Worm (Caenorhabditis elegans) whole organism, L4 larva: ENCODE measurements around the gene Y116A8C.44.
"Not testable (repeated sequence)": the region's sequence is repeated elsewhere in the genome, so short reads cannot be mapped to it uniquely, and the experiment has no call there.

Experiments
- D1046.2 ChIP-seq: fragments of 200-800 bp; sonication (Bioruptor generic); IDR thresholded peaks from 2 replicates; pipeline ENCODE4 v1.3.6; 2022; ENCODE audit warnings: missing genetic modification characterization, missing compliant biosample characterization
- F26F4.8 ChIP-seq: fragments of 200-800 bp; sonication (Bioruptor generic); conservative IDR thresholded peaks from 2 replicates; pipeline ENCODE4 v1.3.6; 2022; ENCODE audit warnings: missing genetic modification characterization, missing compliant biosample characterization
- F44E2.7 ChIP-seq: fragments of 200-800 bp; sonication (Bioruptor generic); IDR thresholded peaks from 2 replicates; pipeline ENCODE4 v2.1.2; 2022; ENCODE audit warnings: missing genetic modification characterization, missing compliant biosample characterization
- F49E8.2 ChIP-seq: sonication (generic microtip); optimal IDR thresholded peaks from 2 replicates; lab custom pipeline; 2016; ENCODE audit warnings: missing compliant biosample characterization, mild to moderate bottlenecking, missing genetic modification characterization, borderline replicate concordance
- T26A8.4 ChIP-seq: fragments of 200-800 bp; sonication (Bioruptor generic); IDR thresholded peaks from 2 replicates; pipeline ENCODE4 v1.3.6; 2022; ENCODE audit warnings: missing genetic modification characterization, missing compliant biosample characterization
- Y105C5A.15 ChIP-seq: fragments of 200-800 bp; sonication (Bioruptor generic); IDR thresholded peaks from 2 replicates; pipeline ENCODE4 v1.3.6; 2022; ENCODE audit warnings: missing genetic modification characterization, missing compliant biosample characterization
- Y48G9A.11 ChIP-seq: fragments of 200-800 bp; sonication (Bioruptor generic); IDR thresholded peaks from 2 replicates; pipeline ENCODE4 v1.3.6; 2022; ENCODE audit warnings: missing genetic modification reagents, missing genetic modification characterization, missing compliant biosample characterization
- ZK546.5 ChIP-seq, 2 experiments: sonication (generic microtip); optimal IDR thresholded peaks; 2 replicates each; lab custom pipeline; 2017; ENCODE audit warnings: missing biosample characterization in 2 of 2, missing genetic modification characterization in 2 of 2
- aha-1 ChIP-seq: fragments of 150-350 bp; peaks from one replicate; lab custom pipeline; 2014; ENCODE audit warnings: missing biosample characterization, missing genetic modification characterization
- ceh-32 ChIP-seq: sonication (generic microtip); optimal IDR thresholded peaks from 2 replicates; lab custom pipeline; 2016; ENCODE audit warnings: mild to moderate bottlenecking, missing genetic modification characterization, missing compliant biosample characterization; ENCODE audit not compliant: poor library complexity
- ceh-82 ChIP-seq: sonication (generic microtip); optimal IDR thresholded peaks from 2 replicates; lab custom pipeline; 2017; ENCODE audit warnings: missing biosample characterization, missing genetic modification characterization
- cey-2 ChIP-seq: sonication (generic microtip); optimal IDR thresholded peaks from 3 replicates; lab custom pipeline; 2017; ENCODE audit warnings: missing genetic modification characterization, mild to moderate bottlenecking, missing compliant biosample characterization, antibody characterized with exemption, borderline replicate concordance; ENCODE audit not compliant: insufficient read depth
- daf-19 ChIP-seq: fragments of 200-800 bp; sonication (Bioruptor generic); conservative IDR thresholded peaks from 2 replicates; pipeline ENCODE4 v1.3.6; 2022; ENCODE audit warnings: missing genetic modification characterization, missing compliant biosample characterization
- dmd-6 ChIP-seq: fragments of 200-800 bp; sonication (Bioruptor generic); IDR thresholded peaks from 2 replicates; pipeline ENCODE4 v1.3.6; 2022; ENCODE audit warnings: missing genetic modification reagents, missing genetic modification characterization, missing compliant biosample characterization
- hlh-30 ChIP-seq: sonication (generic microtip); optimal IDR thresholded peaks from 2 replicates; lab custom pipeline; 2017; ENCODE audit warnings: antibody characterized with exemption, mild to moderate bottlenecking, missing genetic modification characterization, missing compliant biosample characterization; ENCODE audit not compliant: insufficient read depth
- hmg-1.1 ChIP-seq: fragments of 200-800 bp; sonication (Bioruptor generic); IDR thresholded peaks from 2 replicates; pipeline ENCODE4 v1.3.6; 2022; ENCODE audit warnings: missing genetic modification reagents, missing genetic modification characterization, missing compliant biosample characterization
- lin-13 ChIP-seq: fragments of 150-350 bp; optimal IDR thresholded peaks from 2 replicates; lab custom pipeline; 2014; ENCODE audit warnings: missing biosample characterization, missing genetic modification reagents, missing genetic modification characterization
- lin-15B ChIP-seq: fragments of 150-350 bp; sonication (generic microtip); optimal IDR thresholded peaks from 3 replicates; lab custom pipeline; 2014; ENCODE audit warnings: missing biosample characterization, missing genetic modification characterization
- lin-29 ChIP-seq: fragments of 200-800 bp; sonication (Bioruptor generic); IDR thresholded peaks from 2 replicates; pipeline ENCODE4 v1.3.6; 2022; ENCODE audit warnings: missing genetic modification reagents, missing genetic modification characterization, missing compliant biosample characterization
- lin-38 ChIP-seq: fragments of 200-800 bp; sonication (Bioruptor generic); IDR thresholded peaks from 2 replicates; pipeline ENCODE4 v1.3.6; 2022; ENCODE audit warnings: missing genetic modification reagents, missing genetic modification characterization, missing compliant biosample characterization
- lin-39 ChIP-seq: fragments of 150-350 bp; optimal IDR thresholded peaks from 2 replicates; lab custom pipeline; 2014; ENCODE audit warnings: missing biosample characterization, missing genetic modification reagents, missing genetic modification characterization
- mdt-29 ChIP-seq: fragments of 200-800 bp; sonication (Bioruptor generic); IDR thresholded peaks from 2 replicates; pipeline ENCODE4 v1.3.6; 2022; ENCODE audit warnings: missing genetic modification reagents, missing genetic modification characterization, missing compliant biosample characterization
- mes-2 ChIP-seq: sonication (generic microtip); optimal IDR thresholded peaks from 2 replicates; lab custom pipeline; 2016; ENCODE audit warnings: missing genotype, mild to moderate bottlenecking, missing genetic modification characterization, missing compliant biosample characterization; ENCODE audit not compliant: poor library complexity, severe bottlenecking
- mxl-2 ChIP-seq: fragments of 200-800 bp; sonication (Bioruptor generic); conservative IDR thresholded peaks from 2 replicates; pipeline ENCODE4 v1.3.6; 2022; ENCODE audit warnings: missing genetic modification reagents, missing genetic modification characterization, missing compliant biosample characterization
- nhr-237 ChIP-seq: sonication (generic microtip); optimal IDR thresholded peaks from 2 replicates; lab custom pipeline; 2017; ENCODE audit warnings: missing biosample characterization, missing genetic modification characterization
- nhr-42 ChIP-seq: fragments of 200-800 bp; sonication (Bioruptor generic); IDR thresholded peaks from 2 replicates; pipeline ENCODE4 v1.3.6; 2022; ENCODE audit warnings: missing genetic modification characterization, missing compliant biosample characterization
- pha-4 ChIP-seq, 2 experiments: fragments of 150-350 bp in 1 of 2; fragments of 200-800 bp in 1 of 2; sonication (Bioruptor generic) in 1 of 2; IDR thresholded peaks in 1 of 2; optimal IDR thresholded peaks in 1 of 2; 2 replicates each; pipeline versions ENCODE4 v1.3.6 to Lab custom; 2014 to 2022; ENCODE audit warnings: missing genetic modification characterization in 2 of 2, missing genetic modification reagents in 2 of 2, missing biosample characterization in 1 of 2, missing compliant biosample characterization in 1 of 2
- snpc-4 ChIP-seq: fragments of 150-350 bp; optimal IDR thresholded peaks from 2 replicates; lab custom pipeline; 2014; ENCODE audit warnings: missing biosample characterization, missing genetic modification characterization
- tra-1 ChIP-seq: fragments of 200-800 bp; sonication (Bioruptor generic); IDR thresholded peaks from 2 replicates; pipeline ENCODE4 v1.3.6; 2022; ENCODE audit warnings: missing genetic modification reagents, missing genetic modification characterization, missing compliant biosample characterization
- unc-62 ChIP-seq, 3 experiments: fragments of 150-350 bp in 1 of 3; sonication (generic microtip); optimal IDR thresholded peaks in 2 of 3; peaks in 1 of 3; 1 replicate in 1 of 3; 2 replicates in 2 of 3; lab custom pipeline; 2014 to 2017; ENCODE audit warnings: missing biosample characterization in 3 of 3, missing genetic modification characterization in 3 of 3, missing genetic modification reagents in 3 of 3, missing genotype in 1 of 3
- zip-11 ChIP-seq: fragments of 200-800 bp; sonication (Bioruptor generic); IDR thresholded peaks from 2 replicates; pipeline ENCODE4 v1.3.6; 2022; ENCODE audit warnings: missing genetic modification characterization, missing compliant biosample characterization
- ztf-11 ChIP-seq: fragments of 150-350 bp; optimal IDR thresholded peaks from 2 replicates; lab custom pipeline; 2014; ENCODE audit warnings: missing biosample characterization, missing genetic modification characterization
- ztf-7 ChIP-seq: fragments of 150-350 bp; optimal IDR thresholded peaks from 2 replicates; lab custom pipeline; 2014; ENCODE audit warnings: missing biosample characterization, missing genetic modification characterization

Y116A8C.44 gene

DNA sequence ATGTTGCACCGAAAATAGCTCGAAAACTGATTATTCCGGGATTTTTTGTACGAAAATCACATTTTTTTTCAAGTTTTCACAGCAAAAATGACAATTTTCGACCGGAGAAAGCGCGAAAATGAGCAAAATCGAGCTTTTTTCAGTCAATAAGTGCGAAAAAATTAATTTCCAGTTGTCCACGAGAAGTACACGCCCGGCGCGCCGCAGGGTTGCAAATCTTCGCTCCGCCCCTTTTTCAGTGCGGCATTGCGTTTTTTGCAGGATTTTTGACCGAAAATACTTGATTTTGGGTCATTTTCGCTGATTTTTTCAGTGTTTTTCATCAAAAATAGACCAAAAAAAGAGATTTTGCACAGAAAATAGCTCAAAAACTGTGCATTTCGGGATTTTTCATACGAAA, 26.4 kb upstream of the Y116A8C.44 start (continued):
- TF ChIP-seq daf-19 (GFP tag; lab: Robert Waterston, UW) (no peak), lin-29 (GFP tag; lab: Robert Waterston, UW) (no peak), ztf-7 (tag; lab: Kevin White, UChicago) (no peak), aha-1 (tag; lab: Kevin White, UChicago) (no peak), hlh-30 (tag; lab: Kevin White, UChicago) (no peak), lin-38 (GFP tag; lab: Robert Waterston, UW) (peak; percentile 51), dmd-6 (GFP tag; lab: Robert Waterston, UW) (no peak), mxl-2 (no peak), zip-11 (no peak)

DNA sequence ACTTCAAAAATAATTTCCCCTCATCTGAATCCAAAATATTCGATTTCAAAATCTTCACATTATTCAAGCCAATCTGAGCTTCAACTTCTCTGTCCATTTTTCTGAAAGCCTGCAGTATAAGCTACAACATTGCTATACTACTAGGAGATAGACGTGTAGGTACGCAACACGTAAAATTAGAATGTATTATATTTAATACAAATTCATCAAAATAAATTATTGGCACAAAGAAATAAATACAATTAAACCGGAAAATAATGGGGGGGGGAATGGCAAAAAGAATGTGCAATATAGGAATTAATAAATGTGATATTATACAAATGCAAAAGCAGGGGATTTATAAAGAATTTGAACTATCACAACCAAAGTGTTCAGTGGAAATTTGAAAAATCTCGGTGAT, 20.7 kb upstream of the Y116A8C.44 start, which contains the start of gene Y116A8C.25:
Gene Y116A8C.25, minus strand, starts transcription at position 101 of the 400 bp plus-strand sequence.
- TF ChIP-seq Y48G9A.11 (no peak), unc-62 (GFP tag; optimal IDR thresholded peaks at IDR 0.05 in 1 of 2; lab: Kevin White, UChicago) (no peak), unc-62 (tag; optimal IDR thresholded peaks at IDR 0.05; lab: Kevin White, UChicago) (no peak), lin-15B (no peak), tra-1 (no peak), cey-2 (tag; lab: Kevin White, UChicago) (no peak), mes-2 (tag; lab: Kevin White, UChicago) (no peak), F26F4.8 (GFP tag; lab: Robert Waterston, UW) (no peak), lin-39 (no peak), nhr-42 (GFP tag; lab: Robert Waterston, UW) (no peak), ceh-82 (tag; lab: Kevin White, UChicago) (no peak), Y105C5A.15 (GFP tag; lab: Robert Waterston, UW) (no peak), snpc-4 (tag; lab: Kevin White, UChicago) (no peak), F49E8.2 (tag; lab: Kevin White, UChicago) (no peak), F44E2.7 (GFP tag; lab: Robert Waterston, UW) (no peak), pha-4 (GFP tag; IDR thresholded peaks at IDR 0.05; lab: Robert Waterston, UW) (no peak), pha-4 (tag; optimal IDR thresholded peaks at IDR 0.05; lab: Kevin White, UChicago) (no peak), D1046.2 (GFP tag; lab: Robert Waterston, UW) (no peak), T26A8.4 (GFP tag; lab: Robert Waterston, UW) (no peak), lin-13 (GFP tag; lab: Kevin White, UChicago) (no peak), nhr-237 (no peak), ztf-11 (tag; lab: Kevin White, UChicago) (no peak)

DNA sequence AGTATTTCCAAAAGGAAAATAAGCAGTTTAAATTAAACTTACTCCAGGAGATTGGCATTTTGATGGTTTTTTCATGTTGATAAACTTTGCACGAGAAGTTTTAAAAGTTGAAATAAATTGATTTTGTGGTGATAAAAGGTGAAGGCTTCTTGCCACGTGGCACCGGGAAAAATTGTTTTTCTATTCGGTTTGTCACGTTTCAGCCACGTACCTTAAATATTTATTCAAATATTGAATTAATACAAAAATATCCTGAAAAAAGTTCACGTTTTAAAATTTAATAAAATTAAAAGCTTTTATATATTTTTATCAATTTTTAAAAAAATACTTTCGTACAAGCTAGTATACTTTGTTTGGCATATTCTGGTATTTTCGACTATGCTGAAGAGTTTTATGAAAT, 12.9 kb upstream of the Y116A8C.44 start, which contains the start of gene Y116A8C.24:
Gene Y116A8C.24, minus strand, starts transcription at position 101 of the 400 bp plus-strand sequence.
- not testable (repeated sequence) for TF ChIP-seq mdt-29 (GFP tag; lab: Robert Waterston, UW); hmg-1.1; ZK546.5 (tag; optimal IDR thresholded peaks at IDR 0.05; lab: Kevin White, UChicago)

- not testable (repeated sequence) for TF ChIP-seq mdt-29 (GFP tag; lab: Robert Waterston, UW); ceh-32 (tag; lab: Kevin White, UChicago); Y48G9A.11
Observed at ce11 chrIV:17064937-17065336, 7.0 kb upstream of the Y116A8C.44 start, which contains the start of gene Y116A8C.465. Gene Y116A8C.465, plus strand, starts transcription at chrIV:17065237.
